Worm (Caenorhabditis elegans): ENCODE results near the gene acr-5.
A peak's percentile ranks its signal among the peaks of the same experiment; 100 is the strongest.

Gene acr-5

ce11 chrIII:6499102-6499501 is 15.5 kb downstream of the acr-5 start:
- no peak for TF ChIP-seq mxl-1 (tag; optimal IDR thresholded peaks at IDR 0.05)
- TF ChIP-seq egrh-3 (GFP tag; IDR thresholded peaks at IDR 0.05) = no peak
- no peak for TF ChIP-seq nhr-27 (tag; optimal IDR thresholded peaks at IDR 0.05)
- no peak for TF ChIP-seq repo-1 (tag; optimal IDR thresholded peaks at IDR 0.05)
- no peak for TF ChIP-seq F37B4.10 (GFP tag; IDR thresholded peaks at IDR 0.05)
- no peak for TF ChIP-seq die-1 (tag; optimal IDR thresholded peaks at IDR 0.05)
- TF ChIP-seq Y53G8AR.9 (GFP tag; conservative IDR thresholded peaks at IDR 0.05) = no peak
- no peak for TF ChIP-seq attf-6 (GFP tag; IDR thresholded peaks at IDR 0.05)
- no peak for TF ChIP-seq C06A6.2 (GFP tag; conservative IDR thresholded peaks at IDR 0.05)
- TF ChIP-seq madf-3 (GFP tag; IDR thresholded peaks at IDR 0.05) = no peak
- TF ChIP-seq nfya-1 (tag; optimal IDR thresholded peaks at IDR 0.05; ENCODE audit: borderline replicate concordance, insufficient read depth) = no peak
- no peak for TF ChIP-seq K11D2.4 (GFP tag; IDR thresholded peaks at IDR 0.05)

DNA sequence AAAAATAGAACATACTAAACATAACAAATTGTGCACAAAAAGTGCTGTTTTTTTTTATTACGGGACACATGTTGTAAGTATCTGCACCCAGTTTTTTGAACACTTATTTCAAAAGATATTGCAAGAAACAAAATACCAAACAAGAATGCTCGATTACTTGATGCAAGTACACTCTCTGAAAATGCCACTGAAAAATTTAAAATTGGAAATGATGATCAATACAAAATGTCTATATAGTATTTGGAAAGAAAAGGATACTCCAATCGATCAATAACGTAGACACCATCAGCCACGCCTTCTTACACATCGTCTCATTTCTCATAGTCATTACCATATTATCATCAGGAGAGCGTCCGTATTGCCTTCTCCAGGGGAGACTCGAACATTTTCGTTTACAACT is 16.4 kb downstream of the acr-5 start, which contains the start of gene sdz-15:
TSS of gene sdz-15 (plus strand) at position 301 of the 400 bp plus-strand sequence.
- TF ChIP-seq Y95B8A.8 (GFP tag; IDR thresholded peaks at IDR 0.05) (no peak), snpc-4 (GFP tag; optimal IDR thresholded peaks at IDR 0.05) (no peak), snpc-4 (tag; optimal IDR thresholded peaks at IDR 0.05) (no peak), snpc-1.1 (tag; optimal IDR thresholded peaks at IDR 0.05; ENCODE audit: insufficient read depth) (no peak), nhr-120 (GFP tag; IDR thresholded peaks at IDR 0.05) (no peak), F10E7.11 (tag; optimal IDR thresholded peaks at IDR 0.05) (no peak), B0261.1 (tag; optimal IDR thresholded peaks at IDR 0.05) (no peak), T07F8.4 (tag; optimal IDR thresholded peaks at IDR 0.05) (no peak), cebp-1 (GFP tag; IDR thresholded peaks at IDR 0.05) (no peak), cebp-1 (tag; optimal IDR thresholded peaks at IDR 0.05) (no peak), lsl-1 (GFP tag; optimal IDR thresholded peaks at IDR 0.05) (no peak), D2030.7 (GFP tag; IDR thresholded peaks at IDR 0.05) (no peak), ztf-26 (tag; optimal IDR thresholded peaks at IDR 0.05) (no peak), ekl-4 (GFP tag; IDR thresholded peaks at IDR 0.05) (no peak)

ce11 chrIII:6495191-6495723 is 19.3 kb downstream of the acr-5 start, which contains the start of gene F23F12.13:
Gene F23F12.13, plus strand, starts transcription at chrIII:6495673.
- TF ChIP-seq lag-1 (GFP tag; IDR thresholded peaks at IDR 0.05) = no peak
- TF ChIP-seq nhr-80 (tag; optimal IDR thresholded peaks at IDR 0.05) = peak; percentile 54

DNA sequence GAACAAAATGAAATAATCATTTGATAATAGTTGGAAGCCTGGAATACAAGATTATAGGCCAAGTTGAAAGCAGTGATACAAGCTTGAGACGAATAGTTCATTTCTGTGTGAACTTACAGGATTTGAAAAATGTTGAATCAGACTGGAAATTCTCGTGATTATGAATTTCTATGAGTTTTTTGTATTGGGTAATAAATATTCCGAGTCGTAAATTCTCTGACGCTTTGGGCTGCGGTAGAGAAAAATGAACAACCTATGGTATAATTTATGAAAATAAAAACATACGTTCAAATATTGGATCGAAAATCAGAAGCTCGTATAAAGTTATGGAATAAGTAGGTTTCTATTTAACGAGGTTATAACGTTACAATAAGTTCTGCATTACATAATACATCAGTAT is 21.8 kb downstream of the acr-5 start, which contains the start of gene srb-11:
TSS of gene srb-11 (minus strand) at position 101 of the 400 bp plus-strand sequence.
- TF ChIP-seq efl-1 (GFP tag; optimal IDR thresholded peaks at IDR 0.05) (no peak), somi-1 (GFP tag; optimal IDR thresholded peaks at IDR 0.05) (no peak), hsf-1 (GFP tag; IDR thresholded peaks at IDR 0.05) (no peak), mxl-1 (tag; optimal IDR thresholded peaks at IDR 0.05) (no peak), rcor-1 (GFP tag; IDR thresholded peaks at IDR 0.05) (no peak), rec-8 (tag; optimal IDR thresholded peaks at IDR 0.05) (no peak), atf-7 (tag; optimal IDR thresholded peaks at IDR 0.05) (no peak), athp-1 (tag; optimal IDR thresholded peaks at IDR 0.05) (no peak), nhr-120 (GFP tag; IDR thresholded peaks at IDR 0.05) (no peak), aptf-2 (GFP tag; conservative IDR thresholded peaks at IDR 0.05) (no peak), hmg-20 (GFP tag; IDR thresholded peaks at IDR 0.05) (no peak), snpc-1.3 (tag; optimal IDR thresholded peaks at IDR 0.05; ENCODE audit: insufficient read depth) (no peak), hmg-1.2 (GFP tag; IDR thresholded peaks at IDR 0.05) (no peak), Y56A3A.18 (GFP tag; IDR thresholded peaks at IDR 0.05) (no peak), hlh-12 (tag; optimal IDR thresholded peaks at IDR 0.05) (no peak), F22D6.2 (tag; optimal IDR thresholded peaks at IDR 0.05) (no peak), lin-40 (tag; optimal IDR thresholded peaks at IDR 0.05) (no peak)
